Worm (Caenorhabditis elegans) whole organism, early embryonic: ENCODE results near the gene tsp-5.

Source experiments
- B0310.2 ChIP-seq: sonication (generic microtip); optimal IDR thresholded peaks from 2 replicates; lab custom pipeline; 2016; ENCODE audit warnings: mild to moderate bottlenecking, missing genetic modification characterization, missing compliant biosample characterization
- F13C5.2 ChIP-seq: sonication (generic microtip); optimal IDR thresholded peaks from 2 replicates; lab custom pipeline; 2017; ENCODE audit warnings: mild to moderate bottlenecking, missing genetic modification characterization, inconsistent platforms, missing compliant biosample characterization
- aly-1 ChIP-seq: sonication (generic microtip); optimal IDR thresholded peaks from 2 replicates; lab custom pipeline; 2016; ENCODE audit warnings: missing genetic modification characterization, missing compliant biosample characterization
- ama-1 ChIP-seq: fragments of 150-350 bp; optimal IDR thresholded peaks from 2 replicates; lab custom pipeline; 2014
- ceh-13 ChIP-seq: fragments of 200-800 bp; sonication (Bioruptor generic); optimal IDR thresholded peaks from 2 replicates; lab custom pipeline; 2018; ENCODE audit warnings: mild to moderate bottlenecking, missing genetic modification characterization, missing compliant biosample characterization
- ceh-36 ChIP-seq: sonication (generic microtip); optimal IDR thresholded peaks from 2 replicates; lab custom pipeline; 2016; ENCODE audit warnings: missing genetic modification characterization, inconsistent platforms, missing compliant biosample characterization
- ets-7 ChIP-seq: sonication (generic microtip); optimal IDR thresholded peaks from 2 replicates; lab custom pipeline; 2016; ENCODE audit warnings: missing genotype, missing genetic modification characterization, missing compliant biosample characterization
- flt-1 ChIP-seq: fragments of 200-800 bp; sonication (Bioruptor generic); IDR thresholded peaks from 2 replicates; pipeline ENCODE4 v1.3.6; 2022; ENCODE audit warnings: missing genetic modification characterization, missing compliant biosample characterization
- hmbx-1 ChIP-seq: sonication (generic microtip); optimal IDR thresholded peaks from 2 replicates; lab custom pipeline; 2016; ENCODE audit warnings: mild to moderate bottlenecking, missing genetic modification characterization, missing compliant biosample characterization
- hmg-4 ChIP-seq: fragments of 200-800 bp; sonication (Bioruptor generic); optimal IDR thresholded peaks from 2 replicates; lab custom pipeline; 2018; ENCODE audit warnings: mild to moderate bottlenecking, missing genetic modification characterization, missing compliant biosample characterization
- hnd-1 ChIP-seq: sonication (generic microtip); optimal IDR thresholded peaks from 2 replicates; lab custom pipeline; 2016; ENCODE audit warnings: missing genetic modification characterization, missing compliant biosample characterization
- pes-1 ChIP-seq: fragments of 200-800 bp; sonication (Bioruptor generic); IDR thresholded peaks from 2 replicates; pipeline ENCODE4 v1.3.6; 2022; ENCODE audit warnings: missing genetic modification reagents, missing genetic modification characterization, missing compliant biosample characterization
- scrt-1 ChIP-seq: fragments of 200-800 bp; sonication (Bioruptor generic); IDR thresholded peaks from 2 replicates; pipeline ENCODE4 v1.3.6; 2022; ENCODE audit warnings: missing genetic modification characterization, missing compliant biosample characterization
- sea-1 ChIP-seq: fragments of 200-800 bp; sonication (Bioruptor generic); conservative IDR thresholded peaks from 2 replicates; pipeline ENCODE4 v1.3.6; 2022; ENCODE audit warnings: missing genetic modification characterization, missing compliant biosample characterization
- tbx-11 ChIP-seq: fragments of 200-800 bp; sonication (Bioruptor generic); IDR thresholded peaks from 2 replicates; pipeline ENCODE4 v1.3.6; 2022; ENCODE audit warnings: missing genetic modification characterization, missing compliant biosample characterization
- tbx-37 ChIP-seq: fragments of 200-800 bp; sonication (Bioruptor generic); conservative IDR thresholded peaks from 2 replicates; pipeline ENCODE4 v1.3.6; 2022; ENCODE audit warnings: missing genetic modification reagents, missing genetic modification characterization, missing compliant biosample characterization
- tra-4 ChIP-seq: sonication (generic microtip); optimal IDR thresholded peaks from 2 replicates; lab custom pipeline; 2017; ENCODE audit warnings: missing genetic modification characterization, missing compliant biosample characterization

The tsp-5 gene

ce11 chrIV:13561629-13562028, 29.9 kb downstream of the tsp-5 start, which contains the start of the genes Y45F10B.13 and qui-1:
Gene Y45F10B.13, minus strand, starts transcription at chrIV:13561729.
Gene qui-1, plus strand, starts transcription at chrIV:13561861.
- TF ChIP-seq sea-1 (GFP tag; lab: Robert Waterston, UW) (no peak), tbx-37 (GFP tag; lab: Robert Waterston, UW) (no peak), pes-1 (GFP tag; lab: Robert Waterston, UW) (no peak), F13C5.2 (tag; lab: Kevin White, UChicago) (no peak), scrt-1 (no peak), flt-1 (GFP tag; lab: Robert Waterston, UW) (no peak), B0310.2 (tag; lab: Kevin White, UChicago) (no peak), ceh-36 (tag; lab: Kevin White, UChicago) (no peak), ama-1 (lab: Kevin White, UChicago) (no peak), hmbx-1 (tag; lab: Kevin White, UChicago) (no peak)

- TF ChIP-seq ets-7 (tag; lab: Kevin White, UChicago) = no peak
- TF ChIP-seq pes-1 (GFP tag; lab: Robert Waterston, UW) = no peak
- no peak for TF ChIP-seq scrt-1
- TF ChIP-seq aly-1 (tag; lab: Kevin White, UChicago) = no peak
- no peak for TF ChIP-seq F13C5.2 (tag; lab: Kevin White, UChicago)
- no peak for TF ChIP-seq hmbx-1 (tag; lab: Kevin White, UChicago)
Observed at ce11 chrIV:13559020-13559419, 32.5 kb downstream of the tsp-5 start.

- TF ChIP-seq tbx-11 (no peak), ceh-13 (GFP tag; lab: Kevin White, UChicago) (no peak), ets-7 (tag; lab: Kevin White, UChicago) (no peak), pes-1 (GFP tag; lab: Robert Waterston, UW) (no peak), flt-1 (GFP tag; lab: Robert Waterston, UW) (no peak), aly-1 (tag; lab: Kevin White, UChicago) (no peak), hnd-1 (tag; lab: Kevin White, UChicago) (no peak), tra-4 (no peak)
Observed at ce11 chrIV:13557393-13557792, 34.2 kb downstream of the tsp-5 start.

- TF ChIP-seq ama-1 (lab: Kevin White, UChicago) (no peak), tbx-37 (GFP tag; lab: Robert Waterston, UW) (no peak), F13C5.2 (tag; lab: Kevin White, UChicago) (no peak)
Observed at ce11 chrIV:13555508-13555907, 36.0 kb downstream of the tsp-5 start.

ce11 chrIV:13554350-13554749, 37.2 kb downstream of the tsp-5 start:
- no peak for TF ChIP-seq aly-1 (tag; lab: Kevin White, UChicago)

ce11 chrIV:13549350-13549749, 42.2 kb downstream of the tsp-5 start:
- TF ChIP-seq ceh-13 (GFP tag; lab: Kevin White, UChicago) (no peak), F13C5.2 (tag; lab: Kevin White, UChicago) (peak; percentile 30), hmg-4 (GFP tag; lab: Kevin White, UChicago) (no peak), hmbx-1 (tag; lab: Kevin White, UChicago) (peak; percentile 21), tra-4 (no peak), tbx-11 (no peak), tbx-37 (GFP tag; lab: Robert Waterston, UW) (no peak), B0310.2 (tag; lab: Kevin White, UChicago) (no peak), hnd-1 (tag; lab: Kevin White, UChicago) (no peak), flt-1 (GFP tag; lab: Robert Waterston, UW) (no peak), scrt-1 (no peak), ama-1 (lab: Kevin White, UChicago) (no peak), ceh-36 (tag; lab: Kevin White, UChicago) (no peak), aly-1 (tag; lab: Kevin White, UChicago) (no peak), ets-7 (tag; lab: Kevin White, UChicago) (no peak), sea-1 (GFP tag; lab: Robert Waterston, UW) (no peak)

ce11 chrIV:13548188-13548587, 43.4 kb downstream of the tsp-5 start, which contains the start of gene F52G2.3:
Gene F52G2.3, minus strand, starts transcription at chrIV:13548230.
- TF ChIP-seq ama-1 (lab: Kevin White, UChicago) (no peak), hmg-4 (GFP tag; lab: Kevin White, UChicago) (no peak), pes-1 (GFP tag; lab: Robert Waterston, UW) (no peak), sea-1 (GFP tag; lab: Robert Waterston, UW) (no peak), aly-1 (tag; lab: Kevin White, UChicago) (no peak), hnd-1 (tag; lab: Kevin White, UChicago) (no peak), tbx-11 (no peak), flt-1 (GFP tag; lab: Robert Waterston, UW) (no peak), tbx-37 (GFP tag; lab: Robert Waterston, UW) (no peak), scrt-1 (no peak), ceh-13 (GFP tag; lab: Kevin White, UChicago) (no peak), ceh-36 (tag; lab: Kevin White, UChicago) (no peak), F13C5.2 (tag; lab: Kevin White, UChicago) (no peak), tra-4 (no peak), hmbx-1 (tag; lab: Kevin White, UChicago) (no peak)
